Fruit fly (Drosophila melanogaster) whole organism, embryonic: ENCODE results near the gene Syp.

ENCODE experiments used
- hth ChIP-seq: fragments of >200 bp; optimal IDR thresholded peaks from 2 replicates; lab custom pipeline; 2017; ENCODE audit warnings: inconsistent platforms
- mld ChIP-seq: fragments of 200-800 bp; sonication (Bioruptor generic); IDR thresholded peaks from 3 replicates; pipeline ENCODE4 v1.3.6; 2022; ENCODE audit warnings: missing biosample characterization, missing genetic modification characterization; ENCODE audit not compliant: partially characterized antibody

DNA sequence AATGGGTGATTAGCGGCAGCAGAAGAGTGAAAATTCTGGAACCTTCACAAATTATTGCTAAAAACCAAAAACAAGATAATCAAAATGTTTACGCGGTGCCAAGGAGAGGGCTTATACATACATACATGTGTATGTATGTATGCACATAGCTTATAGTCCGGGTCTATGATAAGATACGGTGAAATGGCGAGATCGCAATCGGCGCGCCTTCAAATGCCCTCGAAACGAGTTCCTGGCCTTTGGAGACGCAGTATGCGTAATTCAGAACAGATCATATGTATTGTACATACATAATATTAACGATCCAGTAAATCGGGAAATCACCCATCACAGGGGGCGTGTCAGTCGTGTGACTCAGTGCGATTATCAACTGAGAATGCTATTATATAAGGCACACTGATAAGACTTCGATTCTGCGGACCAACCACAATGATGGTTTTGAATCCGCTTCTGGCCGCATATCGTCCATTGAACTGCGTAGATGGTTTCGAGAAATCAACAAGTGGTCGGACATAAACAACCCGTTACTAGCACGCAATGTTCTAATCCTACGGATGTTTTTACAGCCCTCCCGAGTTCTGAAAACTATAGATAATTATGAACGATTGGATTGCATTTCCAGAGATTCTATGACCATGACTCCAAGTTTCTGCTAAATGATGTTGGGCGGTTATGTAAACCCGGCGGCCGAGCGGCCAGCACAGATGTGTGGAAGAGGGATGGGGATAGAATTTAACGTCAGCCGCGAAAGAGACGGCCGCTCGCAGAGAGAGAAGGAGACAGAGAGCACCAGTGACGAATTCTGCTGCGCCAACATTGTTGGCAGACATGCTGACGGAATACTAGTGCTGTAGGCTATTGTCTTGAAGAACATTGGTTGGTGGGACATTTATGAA lies 72.2 kb downstream of the Syp start:
- no peak for TF ChIP-seq hth
- TF ChIP-seq mld (GFP tag; lab: Robert Waterston, UW) = no peak
